Worm (Caenorhabditis elegans): Measurements from ENCODE around the gene rps-1.
"Not testable (repeated sequence)": the region's sequence is repeated elsewhere in the genome, so short reads cannot be mapped to it uniquely, and the experiment has no call there.

rps-1 gene

DNA sequence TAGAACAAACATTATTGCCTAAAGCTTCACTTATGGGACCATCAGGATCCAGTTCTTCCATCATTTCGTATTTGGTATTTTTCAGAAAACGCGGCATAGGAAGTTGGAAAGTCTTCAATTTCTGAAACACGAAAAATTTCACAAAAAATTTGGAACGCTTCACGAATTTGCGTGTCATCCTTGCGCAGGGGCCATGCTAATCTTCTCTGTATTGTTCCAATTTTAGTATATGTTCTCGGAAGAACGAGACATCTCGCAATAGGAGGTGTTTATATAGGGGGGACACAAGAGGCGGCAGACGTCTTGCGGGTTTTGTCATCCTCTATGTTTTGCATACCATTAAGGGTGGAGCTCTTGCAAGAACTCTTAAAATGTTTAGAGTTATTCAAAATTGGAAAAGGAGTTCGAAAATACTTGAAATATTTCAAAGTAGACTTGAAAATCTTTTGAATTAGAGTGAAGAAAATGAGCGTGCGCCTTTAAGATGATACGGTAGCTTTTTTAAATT, 49.0 kb upstream of the rps-1 start:
- TF ChIP-seq lsy-2 (tag; optimal IDR thresholded peaks at IDR 0.05), result peak; percentile 37 to 44
- TF ChIP-seq sma-9 (GFP tag; optimal IDR thresholded peaks at IDR 0.05), result peak; percentile 13
- TF ChIP-seq sma-9 (tag; optimal IDR thresholded peaks at IDR 0.05), result not testable (repeated sequence)
- TF ChIP-seq snpc-4 (tag; optimal IDR thresholded peaks at IDR 0.05), result peak; percentile 95

DNA sequence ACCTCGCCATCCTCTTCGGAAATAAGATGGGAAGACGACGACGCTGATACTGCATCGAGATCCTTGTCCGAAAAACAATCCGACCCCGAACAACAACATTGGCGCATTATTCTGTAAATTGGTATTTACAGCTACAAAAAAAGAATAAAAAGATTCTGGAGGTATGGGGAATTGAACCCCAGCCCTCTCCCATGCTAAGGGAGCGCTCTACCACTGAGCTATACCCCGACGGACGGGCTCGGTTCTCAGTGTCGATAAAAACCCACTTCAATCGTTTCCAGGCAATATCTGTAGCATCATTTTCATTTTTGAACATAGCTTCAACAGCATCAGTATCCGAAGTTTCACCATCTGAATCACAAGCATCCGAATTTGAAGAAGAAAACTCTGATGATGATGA, 46.9 kb upstream of the rps-1 start:
- no peak for TF ChIP-seq sma-9 (GFP tag; optimal IDR thresholded peaks at IDR 0.05)
- no peak for TF ChIP-seq sma-9 (tag; optimal IDR thresholded peaks at IDR 0.05)
- TF ChIP-seq unc-55 (GFP tag; optimal IDR thresholded peaks at IDR 0.05), result peak; percentile 11
- no peak for TF ChIP-seq snpc-4 (tag; optimal IDR thresholded peaks at IDR 0.05)
- TF ChIP-seq nhr-129 (tag; optimal IDR thresholded peaks at IDR 0.05), result peak; percentile 14

DNA sequence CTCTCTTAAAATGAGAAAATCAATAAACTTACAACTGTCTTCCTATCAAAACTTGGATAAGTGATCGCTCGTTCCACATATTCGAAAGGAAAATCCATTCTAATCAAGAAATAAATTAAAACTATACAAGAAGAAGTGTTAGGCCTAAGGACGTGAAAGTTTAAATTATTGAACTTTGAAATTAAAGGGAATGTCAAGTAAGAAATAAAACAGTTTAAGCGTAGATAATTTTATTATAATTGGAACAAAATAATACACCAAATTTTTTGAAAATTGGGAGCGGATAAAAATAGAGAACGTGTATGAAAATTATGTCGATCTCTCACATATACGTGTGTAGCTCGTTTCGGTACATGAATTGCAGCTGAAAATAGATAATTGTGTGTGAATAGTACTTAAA, 46.3 kb upstream of the rps-1 start, which contains the start of gene C28A5.6:
Gene C28A5.6, minus strand, starts transcription at position 101 of the 400 bp plus-strand sequence.
- TF ChIP-seq crh-2 (tag; optimal IDR thresholded peaks at IDR 0.05) (no peak), nhr-21 (tag; optimal IDR thresholded peaks at IDR 0.05) (no peak), nhr-6 (tag; optimal IDR thresholded peaks at IDR 0.05) (no peak), sem-4 (tag; optimal IDR thresholded peaks at IDR 0.05) (no peak), dmd-4 (tag; optimal IDR thresholded peaks at IDR 0.05) (no peak), mab-5 (tag; optimal IDR thresholded peaks at IDR 0.05) (no peak), blmp-1 (tag; optimal IDR thresholded peaks at IDR 0.05; ENCODE audit: insufficient read depth) (no peak), ceh-16 (tag; optimal IDR thresholded peaks at IDR 0.05) (no peak), ZK546.5 (tag; optimal IDR thresholded peaks at IDR 0.05) (no peak), snpc-4 (tag; optimal IDR thresholded peaks at IDR 0.05) (no peak), ceh-82 (tag; optimal IDR thresholded peaks at IDR 0.05) (no peak), alr-1 (tag; optimal IDR thresholded peaks at IDR 0.05) (no peak), nhr-129 (tag; optimal IDR thresholded peaks at IDR 0.05) (no peak), unc-55 (GFP tag; optimal IDR thresholded peaks at IDR 0.05) (no peak), lin-11 (tag; optimal IDR thresholded peaks at IDR 0.05) (no peak), aly-2 (tag; optimal IDR thresholded peaks at IDR 0.05) (no peak), mdl-1 (tag; optimal IDR thresholded peaks at IDR 0.05) (no peak), ztf-4 (tag; optimal IDR thresholded peaks at IDR 0.05) (no peak)

DNA sequence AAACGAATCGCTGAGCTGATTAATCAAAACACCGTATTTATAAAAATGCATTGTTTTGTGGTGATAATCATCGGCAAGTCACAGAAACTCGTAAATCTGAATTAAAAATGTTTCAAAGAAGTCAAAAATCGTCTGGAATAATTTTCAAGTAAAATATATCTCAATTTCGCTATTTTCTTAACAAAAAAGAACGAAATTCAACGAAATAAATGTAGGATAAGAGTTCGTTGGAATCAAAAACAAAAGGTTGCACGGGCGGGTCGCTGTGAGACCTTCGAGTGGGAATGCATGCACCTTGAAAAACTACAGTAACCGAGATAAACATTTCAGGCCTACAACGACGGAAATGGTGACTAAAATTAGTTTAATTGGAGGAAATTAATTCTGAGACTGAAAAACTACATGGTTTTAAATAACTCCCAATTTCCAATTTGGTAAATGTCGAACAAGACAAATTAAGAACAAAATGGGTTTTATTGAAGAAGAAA, 41.4 kb upstream of the rps-1 start, which contains the start of gene C28A5.1:
Gene C28A5.1, minus strand, starts transcription at position 51 of the 488 bp plus-strand sequence.
- no peak for TF ChIP-seq lin-39 (tag; optimal IDR thresholded peaks at IDR 0.05)

DNA sequence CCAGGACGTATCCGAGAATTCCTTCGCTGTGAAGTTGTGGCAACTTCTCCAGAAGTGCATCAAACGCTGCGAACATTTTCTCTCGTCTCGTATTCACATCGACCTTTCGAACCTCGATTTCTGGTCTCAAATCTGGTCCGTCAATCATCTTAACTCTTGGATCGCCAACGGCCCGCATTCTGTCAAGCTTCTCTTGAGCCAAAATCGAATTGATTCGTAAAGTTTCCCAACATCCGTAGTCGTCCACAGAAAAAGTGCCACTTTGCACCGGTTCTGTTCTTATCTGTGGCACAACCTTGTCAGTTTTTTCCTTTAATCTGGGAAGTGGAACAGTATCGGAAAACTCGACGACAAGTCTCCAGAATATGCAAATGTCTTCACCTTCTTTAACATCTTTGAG, 40.5 kb upstream of the rps-1 start:
- TF ChIP-seq Y55F3AM.14 (GFP tag; optimal IDR thresholded peaks at IDR 0.05), result no peak
- no peak for TF ChIP-seq elt-3 (tag; optimal IDR thresholded peaks at IDR 0.05)
- no peak for TF ChIP-seq nhr-129 (tag; optimal IDR thresholded peaks at IDR 0.05)
- no peak for TF ChIP-seq ZK546.5 (tag; optimal IDR thresholded peaks at IDR 0.05)
- TF ChIP-seq ztf-1 (GFP tag; conservative IDR thresholded peaks at IDR 0.05), result no peak
- TF ChIP-seq nhr-23 (tag; optimal IDR thresholded peaks at IDR 0.05), result no peak
- TF ChIP-seq mdl-1 (tag; optimal IDR thresholded peaks at IDR 0.05), result no peak
- no peak for TF ChIP-seq dmd-4 (tag; optimal IDR thresholded peaks at IDR 0.05)
- no peak for TF ChIP-seq nhr-6 (tag; optimal IDR thresholded peaks at IDR 0.05)
- TF ChIP-seq unc-39 (tag; optimal IDR thresholded peaks at IDR 0.05), result no peak
- no peak for TF ChIP-seq unc-62 (GFP tag; optimal IDR thresholded peaks at IDR 0.05)
- TF ChIP-seq nhr-25 (tag; optimal IDR thresholded peaks at IDR 0.05), result no peak
- no peak for TF ChIP-seq ceh-82 (tag; optimal IDR thresholded peaks at IDR 0.05)
- no peak for TF ChIP-seq nhr-21 (tag; optimal IDR thresholded peaks at IDR 0.05)
- no peak for TF ChIP-seq egl-27 (tag; optimal IDR thresholded peaks at IDR 0.05)
- TF ChIP-seq ztf-11 (tag; optimal IDR thresholded peaks at IDR 0.05), result no peak
- no peak for TF ChIP-seq ceh-16 (tag; optimal IDR thresholded peaks at IDR 0.05)
- TF ChIP-seq alr-1 (tag; optimal IDR thresholded peaks at IDR 0.05), result no peak

DNA sequence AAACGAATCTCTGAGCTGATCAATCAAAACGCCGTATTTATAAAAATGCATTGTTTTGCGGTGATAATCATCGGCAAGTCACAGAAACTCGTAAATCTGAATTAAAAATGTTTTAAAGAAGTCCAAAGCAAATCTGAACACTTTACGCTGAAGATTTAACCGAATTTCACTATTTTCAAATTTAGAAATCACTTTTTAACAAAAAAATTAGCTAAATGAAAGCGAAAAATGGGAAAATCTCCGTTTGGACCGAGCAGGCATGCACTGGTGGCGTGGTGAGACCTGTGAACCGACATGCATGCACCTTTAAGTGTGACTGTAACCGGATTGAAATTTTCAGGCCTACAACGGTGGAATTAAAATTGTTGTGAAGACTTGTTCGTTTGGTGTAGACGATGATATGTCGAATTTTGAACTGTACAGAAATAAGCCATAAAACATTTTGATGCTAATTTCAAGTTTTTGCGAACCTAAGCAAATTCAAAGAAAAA, 36.2 kb upstream of the rps-1 start, which contains the start of gene C28A5.2:
Gene C28A5.2, minus strand, starts transcription at position 51 of the 491 bp plus-strand sequence.
- TF ChIP-seq nhr-129 (tag; optimal IDR thresholded peaks at IDR 0.05) (no peak), zag-1 (tag; optimal IDR thresholded peaks at IDR 0.05) (no peak), peb-1 (tag; optimal IDR thresholded peaks at IDR 0.05) (no peak), skn-1 (tag; optimal IDR thresholded peaks at IDR 0.05) (no peak), F13H6.1 (tag; optimal IDR thresholded peaks at IDR 0.05) (no peak), elt-1 (tag; optimal IDR thresholded peaks at IDR 0.05) (no peak)
